Worm (Caenorhabditis elegans) whole organism, mixed stage, embryonic: ENCODE measurements around the gene C50B6.3.

Experiments
- M03D4.4 ChIP-seq: sonication (generic microtip); optimal IDR thresholded peaks from 2 replicates; lab custom pipeline; 2017; ENCODE audit warnings: mild to moderate bottlenecking, missing genetic modification characterization, missing compliant biosample characterization
- blmp-1 ChIP-seq: fragments of 150-350 bp; optimal IDR thresholded peaks from 2 replicates; lab custom pipeline; 2014; ENCODE audit warnings: missing biosample characterization, missing genetic modification characterization
- ceh-39 ChIP-seq: fragments of 150-350 bp; optimal IDR thresholded peaks from 2 replicates; lab custom pipeline; 2014; ENCODE audit warnings: missing biosample characterization, missing genetic modification characterization
- ceh-43 ChIP-seq: fragments of 200-800 bp; sonication (Bioruptor generic); optimal IDR thresholded peaks from 2 replicates; lab custom pipeline; 2018; ENCODE audit warnings: mild to moderate bottlenecking, missing genetic modification characterization, moderate library complexity, missing compliant biosample characterization
- ceh-83 ChIP-seq: fragments of 200-800 bp; sonication (Bioruptor generic); optimal IDR thresholded peaks from 2 replicates; lab custom pipeline; 2018; ENCODE audit warnings: mild to moderate bottlenecking, missing genetic modification characterization, missing compliant biosample characterization
- ces-1 ChIP-seq: fragments of 150-350 bp; optimal IDR thresholded peaks from 2 replicates; lab custom pipeline; 2014; ENCODE audit warnings: missing biosample characterization, missing genetic modification reagents, missing genetic modification characterization
- cnd-1 ChIP-seq: fragments of 200-800 bp; sonication (Bioruptor generic); optimal IDR thresholded peaks from 2 replicates; lab custom pipeline; 2018; ENCODE audit warnings: mild to moderate bottlenecking, missing genetic modification characterization, missing compliant biosample characterization
- drap-1 ChIP-seq: fragments of 200-800 bp; sonication (Bioruptor generic); optimal IDR thresholded peaks from 3 replicates; lab custom pipeline; 2018; ENCODE audit warnings: mild to moderate bottlenecking, missing genetic modification characterization, missing compliant biosample characterization
- elt-1 ChIP-seq: sonication (generic microtip); optimal IDR thresholded peaks from 2 replicates; lab custom pipeline; 2017; ENCODE audit warnings: missing genetic modification characterization, mild to moderate bottlenecking, missing compliant biosample characterization, antibody characterized with exemption, moderate library complexity, borderline replicate concordance; ENCODE audit not compliant: insufficient read depth
- elt-3 ChIP-seq: fragments of 150-350 bp; optimal IDR thresholded peaks from 2 replicates; lab custom pipeline; 2014; ENCODE audit warnings: missing biosample characterization, missing genetic modification characterization
- flh-1 ChIP-seq: fragments of 200-800 bp; sonication (Bioruptor generic); optimal IDR thresholded peaks from 2 replicates; lab custom pipeline; 2018; ENCODE audit warnings: mild to moderate bottlenecking, missing genetic modification characterization, moderate library complexity, missing compliant biosample characterization
- ham-2 ChIP-seq: fragments of 200-800 bp; sonication (Bioruptor generic); optimal IDR thresholded peaks from 2 replicates; lab custom pipeline; 2018; ENCODE audit warnings: mild to moderate bottlenecking, missing genetic modification characterization, missing compliant biosample characterization
- lsy-2 ChIP-seq: fragments of 150-350 bp; optimal IDR thresholded peaks from 2 replicates; lab custom pipeline; 2014; ENCODE audit warnings: missing biosample characterization, missing genetic modification characterization
- mep-1 ChIP-seq: fragments of 150-350 bp; optimal IDR thresholded peaks from 2 replicates; lab custom pipeline; 2017; ENCODE audit warnings: missing biosample characterization, missing genetic modification reagents, missing genetic modification characterization, inconsistent platforms
- mls-2 ChIP-seq: sonication (generic microtip); optimal IDR thresholded peaks from 2 replicates; lab custom pipeline; 2016; ENCODE audit warnings: mild to moderate bottlenecking, missing genetic modification characterization, moderate library complexity, missing compliant biosample characterization
- nhr-12 ChIP-seq: fragments of 150-350 bp; optimal IDR thresholded peaks from 2 replicates; lab custom pipeline; 2014; ENCODE audit warnings: missing biosample characterization, missing genetic modification characterization
- nhr-2 ChIP-seq: fragments of 150-350 bp; optimal IDR thresholded peaks from 2 replicates; lab custom pipeline; 2014; ENCODE audit warnings: missing biosample characterization, missing genetic modification characterization
- nhr-237 ChIP-seq: fragments of 150-350 bp; optimal IDR thresholded peaks from 2 replicates; lab custom pipeline; 2014; ENCODE audit warnings: missing biosample characterization, missing genetic modification characterization
- nhr-28 ChIP-seq: fragments of 150-350 bp; optimal IDR thresholded peaks from 2 replicates; lab custom pipeline; 2014; ENCODE audit warnings: missing biosample characterization, missing genetic modification characterization
- nhr-76 ChIP-seq: sonication (generic microtip); optimal IDR thresholded peaks from 2 replicates; lab custom pipeline; 2017; ENCODE audit warnings: missing biosample characterization, missing genetic modification characterization
- pha-4 ChIP-seq: fragments of 150-350 bp; optimal IDR thresholded peaks from 2 replicates; lab custom pipeline; 2018; ENCODE audit warnings: missing biosample characterization, missing genetic modification reagents, missing genetic modification characterization
- sem-2 ChIP-seq: fragments of 200-800 bp; sonication (Bioruptor generic); optimal IDR thresholded peaks from 2 replicates; lab custom pipeline; 2018; ENCODE audit warnings: mild to moderate bottlenecking, missing genetic modification characterization, missing compliant biosample characterization
- snpc-4 ChIP-seq: fragments of 150-350 bp; optimal IDR thresholded peaks from 2 replicates; lab custom pipeline; 2014; ENCODE audit warnings: missing biosample characterization, missing genetic modification characterization
- tbx-8 ChIP-seq: fragments of 200-800 bp; sonication (Bioruptor generic); optimal IDR thresholded peaks from 2 replicates; lab custom pipeline; 2018; ENCODE audit warnings: mild to moderate bottlenecking, missing genetic modification characterization, moderate library complexity, missing compliant biosample characterization
- unc-39 ChIP-seq: fragments of 150-350 bp; optimal IDR thresholded peaks from 2 replicates; lab custom pipeline; 2014; ENCODE audit warnings: missing biosample characterization, missing genetic modification characterization
- zip-8 ChIP-seq: fragments of 150-350 bp; optimal IDR thresholded peaks from 2 replicates; lab custom pipeline; 2014; ENCODE audit warnings: missing biosample characterization, missing genetic modification characterization
- ztf-11 ChIP-seq: fragments of 150-350 bp; optimal IDR thresholded peaks from 2 replicates; lab custom pipeline; 2014; ENCODE audit warnings: missing biosample characterization, missing genetic modification characterization

The C50B6.3 gene

DNA sequence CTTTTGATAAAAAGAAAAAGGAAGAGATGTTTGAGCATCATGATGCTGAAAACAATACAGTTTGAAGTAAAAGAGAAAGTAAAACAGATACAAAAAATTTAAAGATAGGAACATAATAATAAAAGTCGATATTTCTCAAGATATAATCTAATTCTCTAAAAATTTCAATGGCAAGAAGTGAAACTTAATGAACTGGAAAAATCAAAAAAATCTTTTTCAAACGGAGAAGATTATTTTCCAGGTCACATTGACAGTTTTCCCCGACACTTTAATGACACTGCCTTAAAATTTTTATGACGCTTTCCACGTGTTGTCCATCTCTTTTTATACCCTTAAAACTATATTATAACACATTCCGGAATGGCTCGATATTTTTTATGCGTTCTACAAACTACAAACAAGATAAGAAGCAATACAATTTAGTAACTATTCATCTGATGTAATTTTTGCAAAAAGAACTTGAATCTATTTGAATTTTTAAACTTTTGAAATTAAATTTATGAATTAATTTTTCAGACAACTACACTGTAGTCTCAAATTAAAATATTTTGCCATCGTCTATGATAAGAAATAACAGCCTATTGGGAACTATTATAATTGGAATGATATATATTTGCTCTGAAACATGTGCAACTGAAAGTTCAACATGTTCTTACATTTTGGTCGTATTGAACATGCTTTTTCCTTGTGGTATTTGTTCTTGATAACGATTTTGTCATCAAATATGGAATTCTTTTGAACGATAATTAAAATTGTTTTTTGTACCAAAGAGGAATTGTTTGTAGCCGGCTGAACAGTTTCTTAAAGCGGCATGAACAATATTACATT is 11.8 kb downstream of the C50B6.3 start, which contains the start of gene C50B6.7:
Gene C50B6.7 (minus strand): TSS at position 51 of the 828 bp plus-strand sequence.
- TF ChIP-seq ces-1 (no peak), mep-1 (tag; lab: Kevin White, UChicago) (no peak), pha-4 (tag; lab: Kevin White, UChicago) (no peak), ceh-39 (no peak), ztf-11 (tag; lab: Kevin White, UChicago) (no peak), M03D4.4 (tag; lab: Kevin White, UChicago) (no peak), nhr-237 (tag; lab: Kevin White, UChicago) (no peak), elt-3 (tag; lab: Kevin White, UChicago) (no peak), tbx-8 (no peak), ham-2 (GFP tag; lab: Kevin White, UChicago) (no peak), cnd-1 (tag; lab: Kevin White, UChicago) (no peak), sem-2 (GFP tag; lab: Kevin White, UChicago) (no peak), snpc-4 (tag; lab: Kevin White, UChicago) (no peak)

ce11 chrV:13327463-13327862 is 14.1 kb downstream of the C50B6.3 start, which contains the start of gene str-37:
Gene str-37 (plus strand): TSS chrV:13327763.
- TF ChIP-seq snpc-4 (tag; lab: Kevin White, UChicago) (no peak), ceh-43 (no peak), nhr-12 (tag; lab: Kevin White, UChicago) (no peak), mls-2 (no peak), unc-39 (no peak), drap-1 (no peak), nhr-237 (tag; lab: Kevin White, UChicago) (no peak), sem-2 (GFP tag; lab: Kevin White, UChicago) (no peak), tbx-8 (no peak), lsy-2 (tag; lab: Kevin White, UChicago) (no peak), ztf-11 (tag; lab: Kevin White, UChicago) (no peak), nhr-2 (no peak), zip-8 (tag; lab: Kevin White, UChicago) (no peak), nhr-76 (no peak)
- TF ChIP-seq, all 35 proteins: peak for 0

- TF ChIP-seq unc-39, result no peak
- no peak for TF ChIP-seq ceh-43
- no peak for TF ChIP-seq ceh-83 (GFP tag; lab: Kevin White, UChicago)
- no peak for TF ChIP-seq ham-2 (GFP tag; lab: Kevin White, UChicago)
These were observed 17.5 kb downstream of the C50B6.3 start, which contains the start of gene nhr-129 for ce11 chrV:13330919-13331318. Gene nhr-129 (minus strand): TSS chrV:13331019.

DNA sequence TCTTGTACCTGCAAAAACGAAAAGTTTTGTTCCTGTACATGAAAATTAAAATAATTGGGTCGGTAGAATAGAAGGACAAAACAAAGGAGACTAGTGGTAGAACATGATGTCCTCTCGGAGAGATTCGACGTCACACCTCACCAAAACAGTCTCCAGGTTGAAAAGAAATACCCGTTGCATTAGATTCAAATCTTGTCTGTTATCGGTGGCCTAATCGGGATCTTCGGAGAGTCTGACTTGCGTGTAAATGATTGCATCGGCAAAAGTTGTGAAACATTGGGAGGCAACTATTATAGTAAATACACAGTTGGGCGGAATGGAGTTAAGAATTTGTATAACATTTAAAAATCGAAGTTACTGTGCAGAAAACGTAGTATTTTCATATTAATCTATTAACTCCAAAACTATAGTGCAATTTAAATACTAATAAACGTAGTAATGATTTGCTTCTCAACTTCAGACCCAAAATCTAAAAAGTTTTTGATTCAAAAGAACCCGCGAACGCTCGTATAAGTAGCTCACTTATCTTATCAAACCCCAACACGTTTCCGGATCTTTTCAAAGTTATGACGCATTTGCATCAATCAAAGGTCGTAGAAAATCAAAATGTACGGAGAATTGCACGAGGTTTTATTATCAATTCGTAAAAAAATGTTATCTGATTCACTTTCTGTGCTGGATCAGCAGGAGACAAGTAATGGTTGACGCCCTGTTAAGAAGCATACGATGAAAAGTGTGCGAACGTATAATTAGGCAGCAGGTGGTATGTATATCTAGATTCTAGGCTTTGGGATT is 20.2 kb downstream of the C50B6.3 start, which contains the start of gene nhr-168:
Gene nhr-168 (minus strand): TSS at position 486 of the 795 bp plus-strand sequence.
- TF ChIP-seq elt-1, result peak; percentile 94
- TF ChIP-seq ces-1, result no peak

ce11 chrV:13334447-13334846 is 21.1 kb downstream of the C50B6.3 start:
- TF ChIP-seq blmp-1 (tag; lab: Kevin White, UChicago), result no peak
- no peak for TF ChIP-seq nhr-76
- TF ChIP-seq ces-1, result no peak
- TF ChIP-seq nhr-28, result no peak
- TF ChIP-seq nhr-237 (tag; lab: Kevin White, UChicago), result no peak
- no peak for TF ChIP-seq M03D4.4 (tag; lab: Kevin White, UChicago)
- no peak for TF ChIP-seq unc-39
- no peak for TF ChIP-seq elt-1
- no peak for TF ChIP-seq cnd-1 (tag; lab: Kevin White, UChicago)
- no peak for TF ChIP-seq mep-1 (tag; lab: Kevin White, UChicago)
- no peak for TF ChIP-seq ceh-83 (GFP tag; lab: Kevin White, UChicago)
- TF ChIP-seq flh-1 (GFP tag; lab: Kevin White, UChicago), result no peak
- TF ChIP-seq lsy-2 (tag; lab: Kevin White, UChicago), result no peak
